Fruit fly (Drosophila melanogaster): ENCODE measurements around the gene CG12078.

dm6 chr3L:3291159-3291558 is 47.1 kb upstream of the CG12078 start, which contains the start of gene CG12009:
- TF ChIP-seq CG16779 (tag; optimal IDR thresholded peaks at IDR 0.05) (no peak), achi (GFP tag; optimal IDR thresholded peaks at IDR 0.05) (no peak), CG6163 (GFP tag; IDR thresholded peaks at IDR 0.05) (no peak), lz (GFP tag; optimal IDR thresholded peaks at IDR 0.05) (no peak), Hr4 (GFP tag; optimal IDR thresholded peaks at IDR 0.05) (no peak), Hr39 (GFP tag; optimal IDR thresholded peaks at IDR 0.05) (no peak), CG8319 (GFP tag; optimal IDR thresholded peaks at IDR 0.05) (no peak), CG10631 (GFP tag; optimal IDR thresholded peaks at IDR 0.05) (no peak), Lpt (GFP tag; optimal IDR thresholded peaks at IDR 0.05) (no peak), Met (GFP tag; optimal IDR thresholded peaks at IDR 0.05) (no peak), svp (GFP tag) (no peak)
